Worm (Caenorhabditis elegans) whole organism, early embryonic: ENCODE results near the gene otpl-5.
A peak's percentile ranks its signal among the peaks of the same experiment; 100 is the strongest.

ENCODE experiments used
- B0310.2 ChIP-seq: sonication (generic microtip); optimal IDR thresholded peaks from 2 replicates; lab custom pipeline; 2016; ENCODE audit warnings: mild to moderate bottlenecking, missing genetic modification characterization, missing compliant biosample characterization
- F13C5.2 ChIP-seq: sonication (generic microtip); optimal IDR thresholded peaks from 2 replicates; lab custom pipeline; 2017; ENCODE audit warnings: mild to moderate bottlenecking, missing genetic modification characterization, inconsistent platforms, missing compliant biosample characterization
- aly-1 ChIP-seq: sonication (generic microtip); optimal IDR thresholded peaks from 2 replicates; lab custom pipeline; 2016; ENCODE audit warnings: missing genetic modification characterization, missing compliant biosample characterization
- ama-1 ChIP-seq: fragments of 150-350 bp; optimal IDR thresholded peaks from 2 replicates; lab custom pipeline; 2014
- ceh-13 ChIP-seq: fragments of 200-800 bp; sonication (Bioruptor generic); optimal IDR thresholded peaks from 2 replicates; lab custom pipeline; 2018; ENCODE audit warnings: mild to moderate bottlenecking, missing genetic modification characterization, missing compliant biosample characterization
- ceh-36 ChIP-seq: sonication (generic microtip); optimal IDR thresholded peaks from 2 replicates; lab custom pipeline; 2016; ENCODE audit warnings: missing genetic modification characterization, inconsistent platforms, missing compliant biosample characterization
- ets-7 ChIP-seq: sonication (generic microtip); optimal IDR thresholded peaks from 2 replicates; lab custom pipeline; 2016; ENCODE audit warnings: missing genotype, missing genetic modification characterization, missing compliant biosample characterization
- flt-1 ChIP-seq: fragments of 200-800 bp; sonication (Bioruptor generic); IDR thresholded peaks from 2 replicates; pipeline ENCODE4 v1.3.6; 2022; ENCODE audit warnings: missing genetic modification characterization, missing compliant biosample characterization
- hmbx-1 ChIP-seq: sonication (generic microtip); optimal IDR thresholded peaks from 2 replicates; lab custom pipeline; 2016; ENCODE audit warnings: mild to moderate bottlenecking, missing genetic modification characterization, missing compliant biosample characterization
- hmg-4 ChIP-seq: fragments of 200-800 bp; sonication (Bioruptor generic); optimal IDR thresholded peaks from 2 replicates; lab custom pipeline; 2018; ENCODE audit warnings: mild to moderate bottlenecking, missing genetic modification characterization, missing compliant biosample characterization
- hnd-1 ChIP-seq: sonication (generic microtip); optimal IDR thresholded peaks from 2 replicates; lab custom pipeline; 2016; ENCODE audit warnings: missing genetic modification characterization, missing compliant biosample characterization
- pes-1 ChIP-seq: fragments of 200-800 bp; sonication (Bioruptor generic); IDR thresholded peaks from 2 replicates; pipeline ENCODE4 v1.3.6; 2022; ENCODE audit warnings: missing genetic modification reagents, missing genetic modification characterization, missing compliant biosample characterization
- scrt-1 ChIP-seq: fragments of 200-800 bp; sonication (Bioruptor generic); IDR thresholded peaks from 2 replicates; pipeline ENCODE4 v1.3.6; 2022; ENCODE audit warnings: missing genetic modification characterization, missing compliant biosample characterization
- sea-1 ChIP-seq: fragments of 200-800 bp; sonication (Bioruptor generic); conservative IDR thresholded peaks from 2 replicates; pipeline ENCODE4 v1.3.6; 2022; ENCODE audit warnings: missing genetic modification characterization, missing compliant biosample characterization
- tbx-11 ChIP-seq: fragments of 200-800 bp; sonication (Bioruptor generic); IDR thresholded peaks from 2 replicates; pipeline ENCODE4 v1.3.6; 2022; ENCODE audit warnings: missing genetic modification characterization, missing compliant biosample characterization
- tbx-37 ChIP-seq: fragments of 200-800 bp; sonication (Bioruptor generic); conservative IDR thresholded peaks from 2 replicates; pipeline ENCODE4 v1.3.6; 2022; ENCODE audit warnings: missing genetic modification reagents, missing genetic modification characterization, missing compliant biosample characterization
- tra-4 ChIP-seq: sonication (generic microtip); optimal IDR thresholded peaks from 2 replicates; lab custom pipeline; 2017; ENCODE audit warnings: missing genetic modification characterization, missing compliant biosample characterization

The otpl-5 gene

DNA sequence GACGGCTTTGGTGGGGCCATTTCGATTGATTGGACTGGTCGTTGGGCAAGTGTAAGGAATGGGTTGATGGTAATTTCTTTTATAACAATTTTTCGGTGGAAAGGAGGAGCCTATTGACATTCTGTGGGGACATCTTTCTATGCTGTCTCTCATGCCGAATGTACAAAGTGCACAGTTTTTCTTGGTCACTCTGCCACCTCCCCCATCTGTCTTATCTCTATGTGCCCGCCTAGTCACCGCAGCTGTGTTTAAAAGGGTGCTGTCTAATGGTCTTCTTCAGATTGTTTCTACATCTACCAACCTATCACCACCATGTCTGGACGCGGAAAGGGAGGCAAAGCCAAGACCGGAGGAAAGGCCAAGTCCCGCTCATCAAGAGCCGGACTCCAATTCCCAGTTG, 3.7 kb downstream of the otpl-5 start, which contains the start of the genes his-8 and his-7:
Gene his-8 (minus strand): TSS at position 20 of the 400 bp plus-strand sequence.
Gene his-7 (plus strand): TSS at position 313 of the 400 bp plus-strand sequence.
- TF ChIP-seq sea-1 (GFP tag; lab: Robert Waterston, UW) (peak; percentile 54; the same call in 1 of the 2 replicates), tbx-11 (GFP tag; lab: Robert Waterston, UW) (peak; percentile 14; the same call in 1 of the 2 replicates)

DNA sequence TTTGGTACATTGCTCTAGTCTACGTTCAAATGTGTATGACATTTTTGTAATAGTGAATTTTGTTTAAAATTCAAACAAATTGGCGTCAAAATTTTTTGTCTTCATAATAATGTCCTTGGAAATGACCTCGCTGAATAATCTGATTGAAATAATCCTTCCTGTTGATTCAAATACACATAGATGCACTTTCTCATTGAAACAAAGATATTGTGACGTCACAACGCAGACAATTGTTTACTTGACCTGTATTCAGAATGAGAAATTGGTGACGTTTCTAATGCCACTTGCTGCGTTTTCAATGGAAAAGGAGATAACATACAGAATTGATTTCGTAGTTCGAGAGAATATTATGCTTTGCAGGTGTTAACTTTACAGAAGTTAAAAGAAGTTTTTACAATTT, 4.6 kb downstream of the otpl-5 start:
- TF ChIP-seq sea-1 (GFP tag; lab: Robert Waterston, UW) (no peak), hnd-1 (tag; lab: Kevin White, UChicago) (no peak), flt-1 (GFP tag; lab: Robert Waterston, UW) (no peak), hmg-4 (no peak), tbx-37 (no peak), tra-4 (tag; lab: Kevin White, UChicago) (no peak), pes-1 (no peak), tbx-11 (GFP tag; lab: Robert Waterston, UW) (no peak), aly-1 (tag; lab: Kevin White, UChicago) (no peak), scrt-1 (no peak), ceh-13 (GFP tag; lab: Kevin White, UChicago) (no peak), ama-1 (lab: Kevin White, UChicago) (no peak), F13C5.2 (tag; lab: Kevin White, UChicago) (no peak), hmbx-1 (tag; lab: Kevin White, UChicago) (no peak), B0310.2 (no peak), ets-7 (no peak), ceh-36 (tag; lab: Kevin White, UChicago) (no peak)

- TF ChIP-seq scrt-1 (0 out of 2 replicates have a peak, but pooled peaks have one; percentile 53), tbx-37 (peak; percentile 63; the same call in 1 of the 2 replicates), ama-1 (lab: Kevin White, UChicago) (peak; percentile 91), flt-1 (GFP tag; lab: Robert Waterston, UW) (peak; percentile 65; the same call in 1 of the 2 replicates), tbx-11 (GFP tag; lab: Robert Waterston, UW) (peak; percentile 52; the same call in 1 of the 2 replicates), sea-1 (GFP tag; lab: Robert Waterston, UW) (peak; percentile 75; the same call in 1 of the 2 replicates), pes-1 (peak; percentile 70), hmg-4 (peak; percentile 42)
Observed at ce11 chrV:8534534-8535283, 5.4 kb downstream of the otpl-5 start, which contains the start of the genes his-6 and his-5. his-6 (minus strand) TSS chrV:8534977. his-5 (plus strand) TSS chrV:8535214.

- no peak for TF ChIP-seq aly-1 (tag; lab: Kevin White, UChicago)
- no peak for TF ChIP-seq pes-1
- no peak for TF ChIP-seq ets-7
- no peak for TF ChIP-seq sea-1 (GFP tag; lab: Robert Waterston, UW)
- TF ChIP-seq hmbx-1 (tag; lab: Kevin White, UChicago), result no peak
- no peak for TF ChIP-seq tra-4 (tag; lab: Kevin White, UChicago)
- no peak for TF ChIP-seq tbx-11 (GFP tag; lab: Robert Waterston, UW)
- no peak for TF ChIP-seq hmg-4
- no peak for TF ChIP-seq F13C5.2 (tag; lab: Kevin White, UChicago)
- TF ChIP-seq hnd-1 (tag; lab: Kevin White, UChicago), result no peak
- no peak for TF ChIP-seq ama-1 (lab: Kevin White, UChicago)
Observed at ce11 chrV:8536213-8536612, 6.9 kb downstream of the otpl-5 start, which contains the start of gene his-39. his-39 (plus strand) TSS chrV:8536513.

DNA sequence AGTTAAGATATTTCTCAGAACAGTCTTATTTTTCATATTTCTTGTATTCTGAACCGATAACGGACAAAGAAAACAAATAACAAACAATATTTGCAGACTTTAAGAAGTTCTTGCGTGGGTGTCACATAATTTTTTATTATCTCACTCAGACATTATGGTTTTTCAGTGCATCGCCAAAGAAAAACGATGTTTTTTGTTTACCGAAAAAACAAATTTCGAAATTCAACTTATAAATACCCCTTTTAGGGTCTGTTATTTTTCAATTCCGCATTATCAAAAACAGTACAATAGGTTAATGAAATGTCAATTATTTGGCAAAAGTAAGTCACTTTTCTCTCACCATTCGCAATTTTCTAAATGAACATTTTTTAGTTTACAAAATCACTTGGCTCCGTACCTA, 7.7 kb downstream of the otpl-5 start, which contains the start of gene otpl-4:
Gene otpl-4 (plus strand): TSS at position 301 of the 400 bp plus-strand sequence.
- TF ChIP-seq tbx-11 (GFP tag; lab: Robert Waterston, UW), result no peak
- no peak for TF ChIP-seq hmbx-1 (tag; lab: Kevin White, UChicago)
- TF ChIP-seq aly-1 (tag; lab: Kevin White, UChicago), result no peak
- no peak for TF ChIP-seq tra-4 (tag; lab: Kevin White, UChicago)
- no peak for TF ChIP-seq hmg-4
- no peak for TF ChIP-seq tbx-37
- no peak for TF ChIP-seq ceh-36 (tag; lab: Kevin White, UChicago)
- no peak for TF ChIP-seq ets-7
- no peak for TF ChIP-seq pes-1
- TF ChIP-seq ama-1 (lab: Kevin White, UChicago), result no peak
- TF ChIP-seq B0310.2, result no peak
- no peak for TF ChIP-seq F13C5.2 (tag; lab: Kevin White, UChicago)
- TF ChIP-seq scrt-1, result no peak
- TF ChIP-seq sea-1 (GFP tag; lab: Robert Waterston, UW), result no peak
- TF ChIP-seq ceh-13 (GFP tag; lab: Kevin White, UChicago), result no peak
- no peak for TF ChIP-seq hnd-1 (tag; lab: Kevin White, UChicago)
- no peak for TF ChIP-seq flt-1 (GFP tag; lab: Robert Waterston, UW)

- TF ChIP-seq pes-1 (no peak), hnd-1 (tag; lab: Kevin White, UChicago) (no peak), F13C5.2 (tag; lab: Kevin White, UChicago) (no peak)
Observed at ce11 chrV:8545531-8546224, 16.4 kb downstream of the otpl-5 start, which contains the start of the genes slc-17.8 and asns-1. slc-17.8 (minus strand) TSS chrV:8545581. asns-1 (plus strand) TSS chrV:8546174.

- TF ChIP-seq B0310.2, result no peak
- no peak for TF ChIP-seq scrt-1
- no peak for TF ChIP-seq flt-1 (GFP tag; lab: Robert Waterston, UW)
- no peak for TF ChIP-seq F13C5.2 (tag; lab: Kevin White, UChicago)
- TF ChIP-seq tbx-11 (GFP tag; lab: Robert Waterston, UW), result no peak
- no peak for TF ChIP-seq hnd-1 (tag; lab: Kevin White, UChicago)
- no peak for TF ChIP-seq tra-4 (tag; lab: Kevin White, UChicago)
- TF ChIP-seq ets-7, result no peak
- TF ChIP-seq ceh-13 (GFP tag; lab: Kevin White, UChicago), result no peak
- no peak for TF ChIP-seq tbx-37
- no peak for TF ChIP-seq aly-1 (tag; lab: Kevin White, UChicago)
- TF ChIP-seq hmg-4, result no peak
- TF ChIP-seq ama-1 (lab: Kevin White, UChicago), result no peak
Observed at ce11 chrV:8548989-8549388, 19.7 kb downstream of the otpl-5 start, which contains the start of gene stdh-4. stdh-4 (plus strand) TSS chrV:8549289.
